Fruit fly (Drosophila melanogaster): ENCODE measurements around the gene CG14740.

DNA sequence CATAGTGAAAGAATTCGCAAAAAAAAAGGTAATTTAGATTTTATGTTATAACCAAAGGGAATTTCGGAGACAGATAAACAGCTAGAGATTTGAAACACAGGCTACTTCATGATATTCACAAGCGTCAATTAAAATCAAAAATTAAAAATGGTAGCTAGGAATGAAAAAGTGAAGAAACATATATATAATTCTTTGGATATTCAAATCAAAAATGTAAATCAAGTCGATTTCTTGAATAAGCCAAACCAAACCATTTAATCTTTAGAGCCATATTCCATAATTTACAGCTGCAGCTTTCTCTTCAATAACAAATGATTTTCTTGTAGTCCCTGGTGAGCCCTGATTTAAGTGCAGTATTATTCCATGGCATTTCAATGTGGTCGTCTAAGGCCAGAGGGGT is at the start of gene CG14740:
- TF ChIP-seq br (GFP tag; optimal IDR thresholded peaks at IDR 0.05) (no peak), woc (GFP tag; optimal IDR thresholded peaks at IDR 0.05) (no peak), dsf (GFP tag; optimal IDR thresholded peaks at IDR 0.05; ENCODE audit: borderline replicate concordance) (no peak), h (GFP tag; optimal IDR thresholded peaks at IDR 0.05) (no peak), sage (GFP tag; optimal IDR thresholded peaks at IDR 0.05) (no peak), OdsH (GFP tag; optimal IDR thresholded peaks at IDR 0.05) (no peak)
